In genomic region chr2L:5906893-5907850, dm6 we compare ENCODE assay signal across 5 fruit fly cellular contexts.
TF ChIP-seq lines count a peak whose summit lies in the region.

Gene bchs, plus strand, starts transcription at chr2L:5907169.

TF ChIP-seq in whole organism, adult, 20 proteins besides CTCF, POLR2A, EP300 and RAD21 (continued from another document):
- no peak for TF ChIP-seq cnc (optimal IDR thresholded peaks at IDR 0.05; lab: Kevin White, UChicago)
- TF ChIP-seq CG1620 (GFP tag; optimal IDR thresholded peaks at IDR 0.05; lab: Kevin White, UChicago), result peak; percentile 58
- no peak for TF ChIP-seq Mnt (GFP tag; optimal IDR thresholded peaks at IDR 0.05; lab: Kevin White, UChicago)

TF ChIP-seq in whole organism, embryonic, 481 proteins besides CTCF, POLR2A, EP300 and RAD21 (continued from another document and continues in another):
- peak; percentile 96 for TF ChIP-seq HmgZ (tag; optimal IDR thresholded peaks at IDR 0.05; lab: Kevin White, UChicago)
- TF ChIP-seq HLHmδ (GFP tag; optimal IDR thresholded peaks at IDR 0.05; lab: Kevin White, UChicago), result peak; percentile 96
- TF ChIP-seq chinmo (GFP tag; IDR thresholded peaks at IDR 0.05; lab: Robert Waterston, UW; ENCODE audit: partially characterized antibody), result 0 out of 4 replicates have a peak, but pooled peaks have one; percentile 69
- TF ChIP-seq bowl (GFP tag; IDR thresholded peaks at IDR 0.05; lab: Robert Waterston, UW), result peak; percentile 78
- peak; percentile 36; the same call in 1 of the 3 replicates for TF ChIP-seq CG3726 (GFP tag; IDR thresholded peaks at IDR 0.05; lab: Robert Waterston, UW)
- peak; percentile 80; the same call in 1 of the 2 replicates for TF ChIP-seq CG1024 (GFP tag; IDR thresholded peaks at IDR 0.05; lab: Robert Waterston, UW)
- peak; percentile 92 for TF ChIP-seq PHDP (tag; optimal IDR thresholded peaks at IDR 0.05; lab: Kevin White, UChicago)
- TF ChIP-seq CG9727 (GFP tag; optimal IDR thresholded peaks at IDR 0.05; lab: Kevin White, UChicago), result peak; percentile 89
- TF ChIP-seq pnt (GFP tag; optimal IDR thresholded peaks at IDR 0.05; lab: Kevin White, UChicago), result peak; percentile 78
- TF ChIP-seq al (GFP tag; IDR thresholded peaks at IDR 0.05; lab: Robert Waterston, UW), result no peak
- TF ChIP-seq bsh (GFP tag; optimal IDR thresholded peaks at IDR 0.05; lab: Kevin White, UChicago), result peak in 1 of 2 experiments; percentile 91
- TF ChIP-seq Ssrp (tag; optimal IDR thresholded peaks at IDR 0.05; lab: Kevin White, UChicago), result no peak
- TF ChIP-seq CG17568 (GFP tag; optimal IDR thresholded peaks at IDR 0.05; lab: Kevin White, UChicago), result no peak
- TF ChIP-seq CG1603 (tag; optimal IDR thresholded peaks at IDR 0.05; lab: Kevin White, UChicago), result peak; percentile 63
- TF ChIP-seq vfl (GFP tag; optimal IDR thresholded peaks at IDR 0.05; lab: Kevin White, UChicago), result no peak
- TF ChIP-seq pita (GFP tag; optimal IDR thresholded peaks at IDR 0.05; lab: Kevin White, UChicago), result no peak
- peak; percentile 83 for TF ChIP-seq Dref (GFP tag; IDR thresholded peaks at IDR 0.05; lab: Robert Waterston, UW)
- peak; percentile 87 for TF ChIP-seq Lhr (GFP tag; optimal IDR thresholded peaks at IDR 0.05; lab: Kevin White, UChicago)
- TF ChIP-seq CG18011 (GFP tag; optimal IDR thresholded peaks at IDR 0.05; lab: Kevin White, UChicago), result no peak
- no peak for TF ChIP-seq Stat92E (GFP tag; optimal IDR thresholded peaks at IDR 0.05; lab: Kevin White, UChicago)
- peak; percentile 39 for TF ChIP-seq Ets97D (GFP tag; optimal IDR thresholded peaks at IDR 0.05; lab: Kevin White, UChicago)
- TF ChIP-seq CG7928 (GFP tag; optimal IDR thresholded peaks at IDR 0.05; lab: Kevin White, UChicago), result peak; percentile 67
- peak; percentile 65 for TF ChIP-seq CG1602 (GFP tag; optimal IDR thresholded peaks at IDR 0.05; lab: Kevin White, UChicago)
- TF ChIP-seq Hmr (GFP tag; optimal IDR thresholded peaks at IDR 0.05; lab: Kevin White, UChicago), result peak; percentile 97
- TF ChIP-seq HLH54F (GFP tag; optimal IDR thresholded peaks at IDR 0.05; lab: Kevin White, UChicago), result peak; percentile 31
- peak; percentile 32 for TF ChIP-seq Chrac-16 (GFP tag; optimal IDR thresholded peaks at IDR 0.05; lab: Kevin White, UChicago)
- TF ChIP-seq dati (GFP tag; IDR thresholded peaks at IDR 0.05; lab: Robert Waterston, UW), result no peak
- peak; percentile 87 for TF ChIP-seq maf-S (GFP tag; optimal IDR thresholded peaks at IDR 0.05; lab: Kevin White, UChicago)
- TF ChIP-seq trem (tag; optimal IDR thresholded peaks at IDR 0.05; lab: Kevin White, UChicago), result peak; percentile 26
- TF ChIP-seq CG6272 (GFP tag; IDR thresholded peaks at IDR 0.05; lab: Robert Waterston, UW), result no peak
- peak; percentile 86; the same call in 2 of the 3 replicates for TF ChIP-seq so (GFP tag; IDR thresholded peaks at IDR 0.05; lab: Robert Waterston, UW)

TF ChIP-seq in whole organism, prepupa, 60 proteins besides CTCF, POLR2A, EP300 and RAD21 (continued from another document and continues in another):
- TF ChIP-seq CG6792 (GFP tag; optimal IDR thresholded peaks at IDR 0.05; lab: Kevin White, UChicago), result no peak
- no peak for TF ChIP-seq Ets21C (GFP tag; optimal IDR thresholded peaks at IDR 0.05; lab: Kevin White, UChicago)
- TF ChIP-seq CG11762 (GFP tag; optimal IDR thresholded peaks at IDR 0.05; lab: Kevin White, UChicago; ENCODE audit: insufficient read depth), result no peak
- TF ChIP-seq Hr4 (GFP tag; optimal IDR thresholded peaks at IDR 0.05; lab: Kevin White, UChicago), result no peak
- no peak for TF ChIP-seq CG4318 (GFP tag; optimal IDR thresholded peaks at IDR 0.05; lab: Kevin White, UChicago)
- no peak for TF ChIP-seq CG11294 (GFP tag; IDR thresholded peaks at IDR 0.05; lab: Robert Waterston, UW)
- peak; percentile 100 for TF ChIP-seq fkh (GFP tag; optimal IDR thresholded peaks at IDR 0.05; lab: Kevin White, UChicago)
- TF ChIP-seq CG16779 (tag; optimal IDR thresholded peaks at IDR 0.05; lab: Kevin White, UChicago), result peak; percentile 11
- TF ChIP-seq pdm3 (GFP tag; optimal IDR thresholded peaks at IDR 0.05; lab: Kevin White, UChicago), result no peak
- TF ChIP-seq Sox15 (GFP tag; optimal IDR thresholded peaks at IDR 0.05; lab: Kevin White, UChicago), result no peak
- TF ChIP-seq CG3032 (tag; optimal IDR thresholded peaks at IDR 0.05; lab: Kevin White, UChicago), result no peak
- TF ChIP-seq Eip93F (GFP tag; optimal IDR thresholded peaks at IDR 0.05; lab: Kevin White, UChicago), result no peak
- no peak for TF ChIP-seq CG10631 (GFP tag; optimal IDR thresholded peaks at IDR 0.05; lab: Kevin White, UChicago)
- TF ChIP-seq Eip78C (GFP tag; lab: Kevin White, UChicago), result no peak
- no peak for TF ChIP-seq dac (GFP tag; optimal IDR thresholded peaks at IDR 0.05; lab: Kevin White, UChicago)
- no peak for TF ChIP-seq CG8632 (GFP tag; optimal IDR thresholded peaks at IDR 0.05; lab: Kevin White, UChicago)
- peak; percentile 3 for TF ChIP-seq cyc (GFP tag; optimal IDR thresholded peaks at IDR 0.05; lab: Kevin White, UChicago)
- TF ChIP-seq CG1621 (tag; optimal IDR thresholded peaks at IDR 0.05; lab: Kevin White, UChicago), result no peak
- no peak for TF ChIP-seq Smox (GFP tag; optimal IDR thresholded peaks at IDR 0.05; lab: Kevin White, UChicago)
- TF ChIP-seq topi (GFP tag; optimal IDR thresholded peaks at IDR 0.05; lab: Kevin White, UChicago), result peak; percentile 24
- TF ChIP-seq CG6276 (GFP tag; optimal IDR thresholded peaks at IDR 0.05; lab: Kevin White, UChicago), result peak; percentile 78
- TF ChIP-seq vri (GFP tag; optimal IDR thresholded peaks at IDR 0.05; lab: Kevin White, UChicago), result peak; percentile 73
- no peak for TF ChIP-seq Hr38 (GFP tag; optimal IDR thresholded peaks at IDR 0.05; lab: Kevin White, UChicago)
- no peak for TF ChIP-seq CG32006 (GFP tag; optimal IDR thresholded peaks at IDR 0.05; lab: Kevin White, UChicago)
- peak; percentile 77 for TF ChIP-seq svp (GFP tag; lab: Kevin White, UChicago)
- no peak for TF ChIP-seq Ets96B (tag; optimal IDR thresholded peaks at IDR 0.05; lab: Kevin White, UChicago)
- TF ChIP-seq Hr39 (GFP tag; optimal IDR thresholded peaks at IDR 0.05; lab: Kevin White, UChicago), result no peak
- TF ChIP-seq Sox14 (GFP tag; optimal IDR thresholded peaks at IDR 0.05; lab: Kevin White, UChicago), result peak; percentile 41
- peak; percentile 5 for TF ChIP-seq esn (GFP tag; optimal IDR thresholded peaks at IDR 0.05; lab: Kevin White, UChicago)
- TF ChIP-seq CG34406 (GFP tag; optimal IDR thresholded peaks at IDR 0.05; lab: Kevin White, UChicago), result peak; percentile 17
- no peak for TF ChIP-seq Sox102F (GFP tag; optimal IDR thresholded peaks at IDR 0.05; lab: Kevin White, UChicago)
- TF ChIP-seq CG15336 (GFP tag; IDR thresholded peaks at IDR 0.05; lab: Robert Waterston, UW), result 0 out of 2 replicates have a peak, but pooled peaks have one; percentile 22
- 0 out of 3 replicates have a peak, but pooled peaks have one; percentile 42 for TF ChIP-seq CG8119 (GFP tag; IDR thresholded peaks at IDR 0.05; lab: Robert Waterston, UW)
- TF ChIP-seq achi (GFP tag; optimal IDR thresholded peaks at IDR 0.05; lab: Kevin White, UChicago), result peak; percentile 7
- TF ChIP-seq ss (GFP tag; optimal IDR thresholded peaks at IDR 0.05; lab: Kevin White, UChicago), result no peak

TF ChIP-seq in whole organism, pupa, 21 proteins besides CTCF, POLR2A, EP300 and RAD21 (continued from another document):
- no peak for TF ChIP-seq D1 (tag; optimal IDR thresholded peaks at IDR 0.05; lab: Kevin White, UChicago)
TF ChIP-seq in whole organism, pupa: peak in this region for 5.

TF ChIP-seq in whole organism, wandering third instar larva, 38 proteins besides CTCF, POLR2A, EP300 and RAD21 (continued from another document):
- TF ChIP-seq Hnf4 (GFP tag; optimal IDR thresholded peaks at IDR 0.05; lab: Kevin White, UChicago) (peak; percentile 6), ey (GFP tag; optimal IDR thresholded peaks at IDR 0.05; lab: Kevin White, UChicago) (no peak), Abd-B (GFP tag; optimal IDR thresholded peaks at IDR 0.05; lab: Kevin White, UChicago) (no peak), Dfd (GFP tag; optimal IDR thresholded peaks at IDR 0.05; lab: Kevin White, UChicago) (no peak), Dif (GFP tag; optimal IDR thresholded peaks at IDR 0.05; lab: Kevin White, UChicago; ENCODE audit: partially characterized antibody) (peak; percentile 21), Hr78 (GFP tag; optimal IDR thresholded peaks at IDR 0.05; lab: Kevin White, UChicago) (no peak), dmrt93B (GFP tag; optimal IDR thresholded peaks at IDR 0.05; lab: Kevin White, UChicago) (no peak), dl (GFP tag; optimal IDR thresholded peaks at IDR 0.05; lab: Kevin White, UChicago; ENCODE audit: insufficient read depth in 1 of 2, partially characterized antibody in 2 of 2) (no peak), jim (GFP tag; optimal IDR thresholded peaks at IDR 0.05; lab: Kevin White, UChicago) (no peak), psq (GFP tag; optimal IDR thresholded peaks at IDR 0.05; lab: Kevin White, UChicago) (peak; percentile 98), N (GFP tag; optimal IDR thresholded peaks at IDR 0.05; lab: Kevin White, UChicago) (no peak), GATAd (GFP tag; optimal IDR thresholded peaks at IDR 0.05; lab: Kevin White, UChicago) (peak; percentile 23), usp (GFP tag; optimal IDR thresholded peaks at IDR 0.05; lab: Kevin White, UChicago) (no peak), CG9705 (GFP tag; optimal IDR thresholded peaks at IDR 0.05; lab: Kevin White, UChicago) (no peak), fru (GFP tag; optimal IDR thresholded peaks at IDR 0.05; lab: Kevin White, UChicago) (no peak), Jra (GFP tag; optimal IDR thresholded peaks at IDR 0.05; lab: Kevin White, UChicago) (no peak), sage (GFP tag; optimal IDR thresholded peaks at IDR 0.05; lab: Kevin White, UChicago) (peak; percentile 5), br (GFP tag; optimal IDR thresholded peaks at IDR 0.05; lab: Kevin White, UChicago) (peak; percentile 67)
TF ChIP-seq in whole organism, wandering third instar larva: peak in this region for 17.
